Fruit fly (Drosophila melanogaster) whole organism, embryonic: Measurements from ENCODE around the gene Mgat4a.

Experiments used
- Abd-B ChIP-seq: fragments of 200-800 bp; sonication (Bioruptor generic); optimal IDR thresholded peaks from 2 replicates; lab custom pipeline; 2018; ENCODE audit warnings: missing biosample characterization, mild to moderate bottlenecking, missing genetic modification characterization, moderate library complexity
- CG10147 ChIP-seq: fragments of 200-800 bp; sonication (Bioruptor generic); optimal IDR thresholded peaks from 2 replicates; lab custom pipeline; 2019; ENCODE audit warnings: missing biosample characterization, mild to moderate bottlenecking, missing genetic modification characterization, moderate library complexity
- CG12219 ChIP-seq: fragments of 200-800 bp; sonication (Bioruptor generic); optimal IDR thresholded peaks from 3 replicates; lab custom pipeline; 2018; ENCODE audit warnings: missing biosample characterization, mild to moderate bottlenecking, missing genetic modification characterization
- CG12236 ChIP-seq: fragments of 200-800 bp; sonication (Bioruptor generic); optimal IDR thresholded peaks from 2 replicates; lab custom pipeline; 2016; ENCODE audit warnings: missing biosample characterization, missing genetic modification characterization
- CG14710 ChIP-seq: fragments of 200-800 bp; sonication (Bioruptor generic); optimal IDR thresholded peaks from 3 replicates; lab custom pipeline; 2019; ENCODE audit warnings: missing biosample characterization, mild to moderate bottlenecking, missing genetic modification characterization, moderate library complexity
- CG15479 ChIP-seq: fragments of 200-800 bp; sonication (Bioruptor generic); optimal IDR thresholded peaks from 3 replicates; lab custom pipeline; 2019; ENCODE audit warnings: missing biosample characterization, mild to moderate bottlenecking, missing genetic modification characterization, moderate library complexity
- CG16813 ChIP-seq: fragments of 200-800 bp; sonication (Bioruptor generic); IDR thresholded peaks from 3 replicates; pipeline ENCODE4 v1.3.6; 2022; ENCODE audit warnings: missing biosample characterization, missing genetic modification characterization; ENCODE audit not compliant: partially characterized antibody
- CG2116 ChIP-seq: fragments of 200-800 bp; sonication (Bioruptor generic); optimal IDR thresholded peaks from 3 replicates; lab custom pipeline; 2018; ENCODE audit warnings: missing biosample characterization, mild to moderate bottlenecking, missing genetic modification characterization
- CG2202 ChIP-seq: fragments of 200-800 bp; sonication (Bioruptor generic); optimal IDR thresholded peaks from 2 replicates; lab custom pipeline; 2018; ENCODE audit warnings: missing biosample characterization, mild to moderate bottlenecking, missing genetic modification characterization
- CG30403 ChIP-seq: fragments of 200-800 bp; sonication (Bioruptor generic); optimal IDR thresholded peaks from 3 replicates; lab custom pipeline; 2016; ENCODE audit warnings: missing biosample characterization, missing genetic modification characterization
- CG3163 ChIP-seq: fragments of 200-800 bp; sonication (Bioruptor generic); optimal IDR thresholded peaks from 3 replicates; lab custom pipeline; 2016; ENCODE audit warnings: missing biosample characterization, missing genetic modification characterization
- CG6791 ChIP-seq: fragments of 200-800 bp; sonication (Bioruptor generic); IDR thresholded peaks from 3 replicates; pipeline ENCODE4 v1.3.6; 2022; ENCODE audit warnings: missing biosample characterization, missing genetic modification characterization; ENCODE audit not compliant: partially characterized antibody
- CG7271 ChIP-seq: fragments of 200-800 bp; sonication (Bioruptor generic); optimal IDR thresholded peaks from 2 replicates; lab custom pipeline; 2018; ENCODE audit warnings: missing biosample characterization, mild to moderate bottlenecking, missing genetic modification characterization, moderate library complexity
- CG8388 ChIP-seq: fragments of 200-800 bp; sonication (Bioruptor generic); optimal IDR thresholded peaks from 2 replicates; lab custom pipeline; 2019; ENCODE audit warnings: missing biosample characterization, mild to moderate bottlenecking, missing genetic modification characterization, moderate library complexity
- CG8765 ChIP-seq: fragments of 200-800 bp; sonication (Bioruptor generic); IDR thresholded peaks from 2 replicates; pipeline ENCODE4 v1.3.6; 2022; ENCODE audit warnings: missing biosample characterization, missing genetic modification characterization
- CG8924 ChIP-seq: fragments of 200-800 bp; optimal IDR thresholded peaks from 3 replicates; lab custom pipeline; 2019; ENCODE audit warnings: missing biosample characterization, mild to moderate bottlenecking, missing genetic modification characterization, moderate library complexity
- CG9876 ChIP-seq: fragments of 200-800 bp; sonication (Bioruptor generic); optimal IDR thresholded peaks from 2 replicates; lab custom pipeline; 2016; ENCODE audit warnings: missing biosample characterization, missing genetic modification characterization
- CTCF ChIP-seq: fragments of 200-800 bp; sonication (Bioruptor generic); optimal IDR thresholded peaks from 2 replicates; lab custom pipeline; 2017; ENCODE audit warnings: missing biosample characterization, mild to moderate bottlenecking, missing genetic modification characterization, moderate library complexity
- Hr51 ChIP-seq, 2 experiments: fragments of 200-800 bp; sonication (Bioruptor generic); optimal IDR thresholded peaks; 2 replicates in 1 of 2; 3 replicates in 1 of 2; lab custom pipeline; 2016 to 2018; ENCODE audit warnings: missing biosample characterization in 2 of 2, missing genetic modification characterization in 2 of 2, mild to moderate bottlenecking in 1 of 2, moderate library complexity in 1 of 2
- Lim3 ChIP-seq: fragments of 200-800 bp; sonication (Bioruptor generic); IDR thresholded peaks from 2 replicates; pipeline ENCODE4 v1.3.6; 2022; ENCODE audit warnings: missing biosample characterization, missing genetic modification characterization
- NK7.1 ChIP-seq: fragments of 200-800 bp; sonication (Bioruptor generic); optimal IDR thresholded peaks from 3 replicates; lab custom pipeline; 2016; ENCODE audit warnings: missing biosample characterization, missing genetic modification characterization
- Nf-YC ChIP-seq: fragments of 200-800 bp; optimal IDR thresholded peaks from 3 replicates; lab custom pipeline; 2019; ENCODE audit warnings: missing biosample characterization, mild to moderate bottlenecking, missing genetic modification characterization, moderate library complexity
- Opbp ChIP-seq: fragments of 200-800 bp; sonication (Bioruptor generic); IDR thresholded peaks from 3 replicates; pipeline ENCODE4 v1.3.6; 2022; ENCODE audit warnings: missing biosample characterization, missing genetic modification characterization; ENCODE audit not compliant: partially characterized antibody
- Ravus ChIP-seq: fragments of 200-800 bp; sonication (Bioruptor generic); IDR thresholded peaks from 2 replicates; pipeline ENCODE4 v1.3.6; 2022; ENCODE audit warnings: missing biosample characterization, missing genetic modification characterization
- bbx ChIP-seq: fragments of 200-800 bp; sonication (Bioruptor generic); IDR thresholded peaks from 2 replicates; pipeline ENCODE4 v1.3.6; 2022; ENCODE audit warnings: missing biosample characterization, missing genetic modification characterization; ENCODE audit not compliant: partially characterized antibody
- bowl ChIP-seq: fragments of 200-800 bp; sonication (Bioruptor generic); IDR thresholded peaks from 2 replicates; pipeline ENCODE4 v1.3.6; 2022; ENCODE audit warnings: missing biosample characterization, missing genetic modification characterization
- chn ChIP-seq: fragments of 200-800 bp; sonication (Bioruptor generic); optimal IDR thresholded peaks from 2 replicates; lab custom pipeline; 2016; ENCODE audit warnings: missing biosample characterization, missing genetic modification characterization
- ci ChIP-seq: fragments of 200-800 bp; sonication (Bioruptor generic); IDR thresholded peaks from 3 replicates; pipeline ENCODE4 v1.3.6; 2022; ENCODE audit warnings: missing biosample characterization, missing genetic modification characterization
- gce ChIP-seq: fragments of 200-800 bp; sonication (Bioruptor generic); IDR thresholded peaks from 3 replicates; pipeline ENCODE4 v1.3.6; 2022; ENCODE audit warnings: missing biosample characterization, missing genetic modification characterization
- gsb ChIP-seq: fragments of 200-800 bp; sonication (Bioruptor generic); IDR thresholded peaks from 2 replicates; pipeline ENCODE4 v1.3.6; 2022; ENCODE audit warnings: missing biosample characterization, missing genetic modification characterization
- hb ChIP-seq: fragments of 200-800 bp; sonication (Bioruptor generic); IDR thresholded peaks from 3 replicates; pipeline ENCODE4 v1.3.6; 2022; ENCODE audit warnings: missing biosample characterization, missing genetic modification characterization; ENCODE audit not compliant: partially characterized antibody
- insv ChIP-seq, 2 experiments: fragments of 200-800 bp; sonication (Bioruptor generic); optimal IDR thresholded peaks; 3 replicates each; lab custom pipeline; 2016 to 2018; ENCODE audit warnings: missing biosample characterization in 2 of 2, missing genetic modification characterization in 2 of 2
- jigr1 ChIP-seq: fragments of 200-800 bp; sonication (Bioruptor generic); IDR thresholded peaks from 3 replicates; pipeline ENCODE4 v1.3.6; 2022; ENCODE audit warnings: missing biosample characterization, missing genetic modification characterization
- lmd ChIP-seq: fragments of 200-800 bp; sonication (Bioruptor generic); IDR thresholded peaks from 2 replicates; pipeline ENCODE4 v1.3.6; 2022; ENCODE audit warnings: missing biosample characterization, missing genetic modification characterization
- mld ChIP-seq: fragments of 200-800 bp; sonication (Bioruptor generic); IDR thresholded peaks from 3 replicates; pipeline ENCODE4 v1.3.6; 2022; ENCODE audit warnings: missing biosample characterization, missing genetic modification characterization; ENCODE audit not compliant: partially characterized antibody
- pfk ChIP-seq: fragments of 200-800 bp; sonication (Bioruptor generic); optimal IDR thresholded peaks from 2 replicates; lab custom pipeline; 2018; ENCODE audit warnings: missing biosample characterization, mild to moderate bottlenecking, missing genetic modification characterization, moderate library complexity
- salm ChIP-seq: fragments of 200-800 bp; sonication (Bioruptor generic); optimal IDR thresholded peaks from 2 replicates; lab custom pipeline; 2018; ENCODE audit warnings: missing biosample characterization, mild to moderate bottlenecking, missing genetic modification characterization
- seq ChIP-seq: fragments of 200-800 bp; sonication (Bioruptor generic); IDR thresholded peaks from 2 replicates; pipeline ENCODE4 v1.3.6; 2022; ENCODE audit warnings: missing biosample characterization, missing genetic modification characterization
- sna ChIP-seq: fragments of 200-800 bp; sonication (Bioruptor generic); IDR thresholded peaks from 2 replicates; pipeline ENCODE4 v1.3.6; 2022; ENCODE audit warnings: missing biosample characterization, missing genetic modification characterization; ENCODE audit not compliant: partially characterized antibody
- sqz ChIP-seq: fragments of 200-800 bp; sonication (Bioruptor generic); optimal IDR thresholded peaks from 3 replicates; lab custom pipeline; 2018; ENCODE audit warnings: missing biosample characterization, mild to moderate bottlenecking, missing genetic modification characterization
- tll ChIP-seq, 2 experiments: fragments of 200-800 bp in 1 of 2; fragments of >200 bp in 1 of 2; sonication (Bioruptor generic) in 1 of 2; optimal IDR thresholded peaks; 2 replicates each; lab custom pipeline; 2017 to 2019; ENCODE audit warnings: missing biosample characterization in 2 of 2, missing genetic modification characterization in 2 of 2, mild to moderate bottlenecking in 1 of 2, moderate library complexity in 1 of 2
- trh ChIP-seq: fragments of 200-800 bp; sonication (Bioruptor generic); optimal IDR thresholded peaks from 2 replicates; lab custom pipeline; 2016; ENCODE audit warnings: missing biosample characterization, missing genetic modification characterization
- twi ChIP-seq: fragments of 200-800 bp; optimal IDR thresholded peaks from 2 replicates; lab custom pipeline; 2019; ENCODE audit warnings: missing biosample characterization, mild to moderate bottlenecking, missing genetic modification characterization, moderate library complexity
- vnd ChIP-seq: fragments of 200-800 bp; sonication (Bioruptor generic); IDR thresholded peaks from 3 replicates; pipeline ENCODE4 v1.3.6; 2022; ENCODE audit warnings: missing biosample characterization, missing genetic modification characterization; ENCODE audit not compliant: partially characterized antibody
- zfh1 ChIP-seq: fragments of 200-800 bp; sonication (Bioruptor generic); IDR thresholded peaks from 3 replicates; pipeline ENCODE4 v1.3.6; 2022; ENCODE audit warnings: missing biosample characterization, missing genetic modification characterization
- zfh2 ChIP-seq: fragments of 200-800 bp; sonication (Bioruptor generic); optimal IDR thresholded peaks from 2 replicates; lab custom pipeline; 2016; ENCODE audit warnings: missing biosample characterization, missing genetic modification characterization

The Mgat4a gene

dm6 chr3L:14784949-14785408 lies 23.2 kb downstream of the Mgat4a start (continued):
- TF ChIP-seq sna (no peak), hb (GFP tag; lab: Robert Waterston, UW) (no peak), zfh2 (peak; percentile 85), pfk (GFP tag; lab: Kevin White, UChicago) (peak; percentile 35), vnd (no peak), sqz (GFP tag; lab: Kevin White, UChicago) (peak; percentile 97), Opbp (GFP tag; lab: Robert Waterston, UW) (no peak), Abd-B (peak; percentile 97), chn (peak; percentile 95), CG16813 (GFP tag; lab: Robert Waterston, UW) (no peak), NK7.1 (peak; percentile 87), jigr1 (GFP tag; lab: Robert Waterston, UW) (peak; percentile 84; the same call in 2 of the 3 replicates), ci (GFP tag; lab: Robert Waterston, UW) (peak; percentile 91), CG8924 (tag; lab: Kevin White, UChicago) (peak; percentile 99), tll (GFP tag; optimal IDR thresholded peaks at IDR 0.05; lab: Kevin White, UChicago) (peak in 1 of 2 experiments; percentile 46), CG15479 (no peak), CG2116 (GFP tag; lab: Kevin White, UChicago) (peak; percentile 80), gce (GFP tag; lab: Robert Waterston, UW) (peak; percentile 61; the same call in 2 of the 3 replicates), CG30403 (GFP tag; lab: Kevin White, UChicago) (peak; percentile 98), CG12236 (GFP tag; lab: Kevin White, UChicago) (peak; percentile 94), CG7271 (tag; lab: Kevin White, UChicago) (peak; percentile 85), CG10147 (peak; percentile 99), salm (tag; lab: Kevin White, UChicago) (peak; percentile 95), CG12219 (GFP tag; lab: Kevin White, UChicago) (peak; percentile 97), Lim3 (GFP tag; lab: Robert Waterston, UW) (peak; percentile 84), CG3163 (GFP tag; lab: Kevin White, UChicago) (peak; percentile 76), mld (GFP tag; lab: Robert Waterston, UW) (no peak), bowl (GFP tag; lab: Robert Waterston, UW) (peak; percentile 67; the same call in 1 of the 2 replicates), CG2202 (tag; lab: Kevin White, UChicago) (peak; percentile 96), Ravus (GFP tag; lab: Robert Waterston, UW) (peak; percentile 81), gsb (GFP tag; lab: Robert Waterston, UW) (peak; percentile 82), CG8388 (GFP tag; lab: Kevin White, UChicago) (peak; percentile 96), Nf-YC (tag; lab: Kevin White, UChicago) (peak; percentile 92), CG8765 (peak; percentile 71), seq (GFP tag; lab: Robert Waterston, UW) (peak; percentile 95), lmd (GFP tag; lab: Robert Waterston, UW) (peak; percentile 94), CG14710 (tag; lab: Kevin White, UChicago) (peak; percentile 97), trh (peak; percentile 93), CTCF (GFP tag; lab: Kevin White, UChicago) (peak; percentile 72), bbx (no peak), CG6791 (GFP tag; lab: Robert Waterston, UW) (no peak), Hr51 (GFP tag; optimal IDR thresholded peaks at IDR 0.05; lab: Kevin White, UChicago) (peak; percentile 90 to 98), CG9876 (GFP tag; lab: Kevin White, UChicago) (peak; percentile 77), insv (GFP tag; optimal IDR thresholded peaks at IDR 0.05; lab: Kevin White, UChicago) (peak; percentile 4 to 82), zfh1 (GFP tag; lab: Robert Waterston, UW) (peak; percentile 82), twi (tag; lab: Kevin White, UChicago) (peak; percentile 94)
